Worm (Caenorhabditis elegans) whole organism, young adult: ENCODE results near the gene F38A5.22.
A peak's percentile ranks its signal among the peaks of the same experiment; 100 is the strongest.

Source experiments
- B0019.2 ChIP-seq: fragments of 200-800 bp; sonication (Bioruptor generic); conservative IDR thresholded peaks from 2 replicates; pipeline ENCODE4 v1.3.6; 2022; ENCODE audit warnings: missing genetic modification reagents, missing genetic modification characterization, missing compliant biosample characterization
- B0261.1 ChIP-seq: sonication (generic microtip); optimal IDR thresholded peaks from 2 replicates; lab custom pipeline; 2016; ENCODE audit warnings: mild to moderate bottlenecking, missing genetic modification characterization, moderate library complexity, missing compliant biosample characterization
- C06A6.2 ChIP-seq: fragments of 200-800 bp; sonication (Bioruptor generic); conservative IDR thresholded peaks from 2 replicates; pipeline ENCODE4 v1.3.6; 2022; ENCODE audit warnings: missing genetic modification characterization, missing compliant biosample characterization
- F22D6.2 ChIP-seq: sonication (generic microtip); optimal IDR thresholded peaks from 2 replicates; lab custom pipeline; 2016; ENCODE audit warnings: mild to moderate bottlenecking, missing genetic modification characterization, missing compliant biosample characterization
- F23B12.7 ChIP-seq: sonication (generic microtip); optimal IDR thresholded peaks from 2 replicates; lab custom pipeline; 2017; ENCODE audit warnings: missing genetic modification characterization, mild to moderate bottlenecking, missing compliant biosample characterization, antibody characterized with exemption, moderate library complexity; ENCODE audit not compliant: insufficient read depth
- F37B4.10 ChIP-seq: fragments of 200-800 bp; sonication (Bioruptor generic); IDR thresholded peaks from 2 replicates; pipeline ENCODE4 v1.3.6; 2022; ENCODE audit warnings: missing genetic modification characterization, missing compliant biosample characterization
- F49E8.2 ChIP-seq: sonication (generic microtip); optimal IDR thresholded peaks from 3 replicates; lab custom pipeline; 2017; ENCODE audit warnings: missing genetic modification characterization, mild to moderate bottlenecking, missing compliant biosample characterization, antibody characterized with exemption, moderate library complexity; ENCODE audit not compliant: insufficient read depth
- F55B11.4 ChIP-seq: sonication (generic microtip); optimal IDR thresholded peaks from 2 replicates; lab custom pipeline; 2016; ENCODE audit warnings: missing compliant biosample characterization, missing genetic modification characterization, borderline replicate concordance; ENCODE audit not compliant: insufficient read depth
- F57C9.4 ChIP-seq: sonication (generic microtip); optimal IDR thresholded peaks from 2 replicates; lab custom pipeline; 2017; ENCODE audit warnings: mild to moderate bottlenecking, missing genetic modification characterization, missing compliant biosample characterization
- T26A5.8 ChIP-seq: sonication (generic microtip); optimal IDR thresholded peaks from 2 replicates; lab custom pipeline; 2016; ENCODE audit warnings: missing genetic modification characterization, missing compliant biosample characterization
- Y53F4B.3 ChIP-seq: fragments of 200-800 bp; sonication (Bioruptor generic); IDR thresholded peaks from 2 replicates; pipeline ENCODE4 v1.3.6; 2022; ENCODE audit warnings: missing genetic modification reagents, missing genetic modification characterization, missing compliant biosample characterization
- Y53G8AR.9 ChIP-seq: fragments of 200-800 bp; sonication (Bioruptor generic); conservative IDR thresholded peaks from 2 replicates; pipeline ENCODE4 v1.3.6; 2022; ENCODE audit warnings: missing genetic modification reagents, missing genetic modification characterization, missing compliant biosample characterization
- akir-1 ChIP-seq: fragments of 200-800 bp; sonication (Bioruptor generic); optimal IDR thresholded peaks from 2 replicates; lab custom pipeline; 2018; ENCODE audit warnings: mild to moderate bottlenecking, missing genetic modification characterization, moderate library complexity, missing compliant biosample characterization
- ama-1 ChIP-seq, 3 experiments: fragments of 150-350 bp in 1 of 3; sonication (generic microtip) in 2 of 3; optimal IDR thresholded peaks; 2 replicates each; lab custom pipeline; 2014 to 2018; ENCODE audit warnings: missing biosample characterization in 2 of 3, missing genetic modification characterization in 2 of 3, missing genetic modification reagents in 2 of 3
- atf-7 ChIP-seq: sonication (generic microtip); optimal IDR thresholded peaks from 2 replicates; lab custom pipeline; 2017; ENCODE audit warnings: mild to moderate bottlenecking, missing genetic modification characterization, missing compliant biosample characterization
- attf-3 ChIP-seq: fragments of 200-800 bp; sonication (Bioruptor generic); conservative IDR thresholded peaks from 2 replicates; pipeline ENCODE4 v1.3.6; 2022; ENCODE audit warnings: missing genetic modification reagents, missing genetic modification characterization, missing compliant biosample characterization
- ceh-27 ChIP-seq: fragments of 200-800 bp; sonication (Bioruptor generic); optimal IDR thresholded peaks from 2 replicates; lab custom pipeline; 2018; ENCODE audit warnings: mild to moderate bottlenecking, missing genetic modification characterization, moderate library complexity, missing compliant biosample characterization
- ceh-58 ChIP-seq: fragments of 200-800 bp; sonication (Bioruptor generic); IDR thresholded peaks from 2 replicates; pipeline ENCODE4 v1.3.6; 2022; ENCODE audit warnings: missing genetic modification characterization, missing compliant biosample characterization
- chd-7 ChIP-seq: sonication (generic microtip); optimal IDR thresholded peaks from 2 replicates; lab custom pipeline; 2016; ENCODE audit warnings: mild to moderate bottlenecking, missing genetic modification characterization, moderate library complexity, missing compliant biosample characterization
- efl-1 ChIP-seq: fragments of 150-350 bp; optimal IDR thresholded peaks from 2 replicates; lab custom pipeline; 2014; ENCODE audit warnings: missing biosample characterization, missing genetic modification reagents, missing genetic modification characterization
- ets-4 ChIP-seq: fragments of 200-800 bp; sonication (Bioruptor generic); optimal IDR thresholded peaks from 2 replicates; lab custom pipeline; 2018; ENCODE audit warnings: mild to moderate bottlenecking, missing genetic modification characterization, missing compliant biosample characterization
- him-1 ChIP-seq: sonication (generic microtip); optimal IDR thresholded peaks from 2 replicates; lab custom pipeline; 2016; ENCODE audit warnings: missing genotype, missing genetic modification reagents, missing genetic modification characterization, missing compliant biosample characterization
- hlh-12 ChIP-seq: sonication (generic microtip); optimal IDR thresholded peaks from 2 replicates; lab custom pipeline; 2016; ENCODE audit warnings: missing genetic modification characterization, missing compliant biosample characterization
- hmg-20 ChIP-seq: fragments of 200-800 bp; sonication (Bioruptor generic); IDR thresholded peaks from 2 replicates; pipeline ENCODE4 v1.3.6; 2022; ENCODE audit warnings: missing genetic modification reagents, missing genetic modification characterization, missing compliant biosample characterization
- let-607 ChIP-seq, 2 experiments: fragments of 200-800 bp in 1 of 2; sonication (Bioruptor generic) in 1 of 2; sonication (generic microtip) in 1 of 2; optimal IDR thresholded peaks; 2 replicates each; lab custom pipeline; 2016 to 2018; ENCODE audit warnings: mild to moderate bottlenecking in 2 of 2, missing compliant biosample characterization in 2 of 2, missing genetic modification characterization in 2 of 2, moderate library complexity in 2 of 2, missing genotype in 1 of 2
- lin-26 ChIP-seq: fragments of 200-800 bp; sonication (Bioruptor generic); IDR thresholded peaks from 2 replicates; pipeline ENCODE4 v1.3.6; 2022; ENCODE audit warnings: missing genetic modification reagents, missing genetic modification characterization, missing compliant biosample characterization
- lin-35 ChIP-seq, 3 experiments: fragments of 150-350 bp in 2 of 3; sonication (generic microtip) in 1 of 3; optimal IDR thresholded peaks; 2 replicates each; lab custom pipeline; 2014 to 2018; ENCODE audit warnings: missing biosample characterization in 3 of 3, missing genetic modification characterization in 3 of 3, missing genetic modification reagents in 3 of 3
- lin-40 ChIP-seq: sonication (generic microtip); optimal IDR thresholded peaks from 2 replicates; lab custom pipeline; 2016; ENCODE audit warnings: missing genetic modification characterization, mild to moderate bottlenecking, missing compliant biosample characterization, missing genotype, missing genetic modification reagents
- lsy-27 ChIP-seq: sonication (generic microtip); optimal IDR thresholded peaks from 2 replicates; lab custom pipeline; 2017; ENCODE audit warnings: missing genetic modification characterization, mild to moderate bottlenecking, missing compliant biosample characterization, antibody characterized with exemption, missing genotype, borderline replicate concordance; ENCODE audit not compliant: insufficient read depth
- madf-10 ChIP-seq: sonication (generic microtip); optimal IDR thresholded peaks from 2 replicates; lab custom pipeline; 2016; ENCODE audit warnings: mild to moderate bottlenecking, missing genetic modification characterization, missing compliant biosample characterization
- madf-3 ChIP-seq: fragments of 200-800 bp; sonication (Bioruptor generic); IDR thresholded peaks from 2 replicates; pipeline ENCODE4 v1.3.6; 2022; ENCODE audit warnings: missing genetic modification reagents, missing genetic modification characterization, missing compliant biosample characterization
- madf-6 ChIP-seq: fragments of 200-800 bp; sonication (Bioruptor generic); IDR thresholded peaks from 2 replicates; pipeline ENCODE4 v1.3.6; 2022; ENCODE audit warnings: missing genetic modification reagents, missing genetic modification characterization, missing compliant biosample characterization
- madf-8 ChIP-seq: fragments of 200-800 bp; sonication (Bioruptor generic); conservative IDR thresholded peaks from 2 replicates; pipeline ENCODE4 v1.3.6; 2022; ENCODE audit warnings: missing genetic modification reagents, missing genetic modification characterization, missing compliant biosample characterization
- mcd-1 ChIP-seq: fragments of 200-800 bp; sonication (Bioruptor generic); IDR thresholded peaks from 2 replicates; pipeline ENCODE4 v1.3.6; 2022; ENCODE audit warnings: missing genetic modification reagents, missing genetic modification characterization, missing compliant biosample characterization
- mxl-1 ChIP-seq: sonication (generic microtip); optimal IDR thresholded peaks from 2 replicates; lab custom pipeline; 2016; ENCODE audit warnings: missing genetic modification characterization, missing compliant biosample characterization
- nfya-1 ChIP-seq: sonication (generic microtip); optimal IDR thresholded peaks from 2 replicates; lab custom pipeline; 2017; ENCODE audit warnings: antibody characterized with exemption, missing compliant biosample characterization, missing genetic modification characterization, borderline replicate concordance; ENCODE audit not compliant: insufficient read depth
- nfyb-1 ChIP-seq: fragments of 200-800 bp; sonication (Bioruptor generic); IDR thresholded peaks from 2 replicates; pipeline ENCODE4 v1.3.6; 2022; ENCODE audit warnings: missing genetic modification reagents, missing genetic modification characterization, missing compliant biosample characterization
- nhr-80 ChIP-seq: sonication (generic microtip); optimal IDR thresholded peaks from 2 replicates; lab custom pipeline; 2016; ENCODE audit warnings: missing genetic modification characterization, missing compliant biosample characterization
- rpc-1 ChIP-seq, 2 experiments: fragments of 150-350 bp in 1 of 2; sonication (generic microtip) in 1 of 2; optimal IDR thresholded peaks; 2 replicates each; lab custom pipeline; 2014 to 2018; ENCODE audit warnings: missing biosample characterization in 1 of 2, missing genetic modification characterization in 1 of 2, missing genetic modification reagents in 1 of 2, missing genotype in 1 of 2
- sdz-38 ChIP-seq: sonication (generic microtip); optimal IDR thresholded peaks from 2 replicates; lab custom pipeline; 2016; ENCODE audit warnings: missing genotype, missing genetic modification characterization, missing compliant biosample characterization
- snpc-1.1 ChIP-seq: sonication (generic microtip); optimal IDR thresholded peaks from 2 replicates; lab custom pipeline; 2017; ENCODE audit warnings: missing genetic modification characterization, mild to moderate bottlenecking, missing compliant biosample characterization, antibody characterized with exemption, moderate library complexity, missing genotype, missing genetic modification reagents; ENCODE audit not compliant: insufficient read depth
- snpc-1.3 ChIP-seq: sonication (generic microtip); optimal IDR thresholded peaks from 2 replicates; lab custom pipeline; 2017; ENCODE audit warnings: missing genetic modification characterization, mild to moderate bottlenecking, missing compliant biosample characterization, antibody characterized with exemption, moderate library complexity, missing genotype, missing genetic modification reagents; ENCODE audit not compliant: insufficient read depth
- sptf-2 ChIP-seq: fragments of 200-800 bp; sonication (Bioruptor generic); optimal IDR thresholded peaks from 2 replicates; lab custom pipeline; 2018; ENCODE audit warnings: mild to moderate bottlenecking, missing genetic modification characterization, missing compliant biosample characterization
- tlf-1 ChIP-seq: fragments of 200-800 bp; sonication (Bioruptor generic); optimal IDR thresholded peaks from 2 replicates; lab custom pipeline; 2018; ENCODE audit warnings: mild to moderate bottlenecking, missing genetic modification characterization, missing compliant biosample characterization
- unc-130 ChIP-seq: sonication (generic microtip); optimal IDR thresholded peaks from 2 replicates; lab custom pipeline; 2016; ENCODE audit warnings: missing genetic modification reagents, missing genetic modification characterization, missing compliant biosample characterization
- ztf-22 ChIP-seq: fragments of 200-800 bp; sonication (Bioruptor generic); optimal IDR thresholded peaks from 2 replicates; lab custom pipeline; 2018; ENCODE audit warnings: mild to moderate bottlenecking, missing genetic modification characterization, moderate library complexity, missing compliant biosample characterization
- ztf-26 ChIP-seq: sonication (generic microtip); optimal IDR thresholded peaks from 2 replicates; lab custom pipeline; 2017; ENCODE audit warnings: missing genetic modification characterization, missing compliant biosample characterization

Gene F38A5.22

ce11 chrIV:6585397-6585921, 10.3 kb downstream of the F38A5.22 start, which contains the start of the genes F38A5.2 and dnj-11 (continued):
- TF ChIP-seq F23B12.7 = peak; percentile 90
- no peak for TF ChIP-seq nfyb-1
- TF ChIP-seq lsy-27 (tag; lab: Kevin White, UChicago) = no peak
- TF ChIP-seq F57C9.4 (tag; lab: Kevin White, UChicago) = no peak
- no peak for TF ChIP-seq snpc-1.1
- no peak for TF ChIP-seq ztf-22 (GFP tag; lab: Kevin White, UChicago)
- no peak for TF ChIP-seq ztf-26 (tag; lab: Kevin White, UChicago)
- TF ChIP-seq B0261.1 (tag; lab: Kevin White, UChicago) = no peak
- no peak for TF ChIP-seq madf-3 (GFP tag; lab: Robert Waterston, UW)
- TF ChIP-seq madf-10 = no peak
- TF ChIP-seq F22D6.2 (tag; lab: Kevin White, UChicago) = no peak
- no peak for TF ChIP-seq sptf-2
- TF ChIP-seq let-607 (tag; optimal IDR thresholded peaks at IDR 0.05; lab: Kevin White, UChicago) = no peak
- TF ChIP-seq tlf-1 (GFP tag; lab: Kevin White, UChicago) = peak; percentile 14
- TF ChIP-seq F55B11.4 = no peak
- TF ChIP-seq F49E8.2 (tag; lab: Kevin White, UChicago) = peak; percentile 49
- peak; percentile 96 for TF ChIP-seq mcd-1
- TF ChIP-seq unc-130 (GFP tag; lab: Kevin White, UChicago) = no peak
- TF ChIP-seq rpc-1 (optimal IDR thresholded peaks at IDR 0.05; lab: Kevin White, UChicago) = peak; percentile 3
- TF ChIP-seq rpc-1 (tag; optimal IDR thresholded peaks at IDR 0.05; lab: Kevin White, UChicago) = no peak
- no peak for TF ChIP-seq nfya-1
- no peak for TF ChIP-seq Y53F4B.3 (GFP tag; lab: Robert Waterston, UW)
- TF ChIP-seq Y53G8AR.9 = no peak
- TF ChIP-seq hmg-20 = no peak
- TF ChIP-seq akir-1 = no peak
- TF ChIP-seq mxl-1 (tag; lab: Kevin White, UChicago) = no peak
- no peak for TF ChIP-seq B0019.2 (GFP tag; lab: Robert Waterston, UW)
- TF ChIP-seq chd-7 (tag; lab: Kevin White, UChicago) = no peak
- no peak for TF ChIP-seq C06A6.2 (GFP tag; lab: Robert Waterston, UW)
- TF ChIP-seq madf-8 (GFP tag; lab: Robert Waterston, UW) = no peak
- TF ChIP-seq T26A5.8 (tag; lab: Kevin White, UChicago) = no peak
- peak in 1 of 3 experiments; percentile 43 for TF ChIP-seq lin-35 (GFP tag; optimal IDR thresholded peaks at IDR 0.05; lab: Kevin White, UChicago)
- no peak for TF ChIP-seq hlh-12 (tag; lab: Kevin White, UChicago)
- TF ChIP-seq ceh-27 (GFP tag; lab: Kevin White, UChicago) = peak; percentile 73
- TF ChIP-seq ets-4 = no peak
- TF ChIP-seq attf-3 (GFP tag; lab: Robert Waterston, UW) = no peak
- no peak for TF ChIP-seq ama-1 (optimal IDR thresholded peaks at IDR 0.05; lab: Kevin White, UChicago)
- TF ChIP-seq ama-1 (GFP tag; optimal IDR thresholded peaks at IDR 0.05; lab: Kevin White, UChicago) = no peak
- TF ChIP-seq atf-7 (tag; lab: Kevin White, UChicago) = no peak
- TF ChIP-seq F37B4.10 (GFP tag; lab: Robert Waterston, UW) = no peak
- TF ChIP-seq ceh-58 (GFP tag; lab: Robert Waterston, UW) = no peak
- TF ChIP-seq him-1 (tag; lab: Kevin White, UChicago) = no peak
- TF ChIP-seq lin-26 = no peak
- peak; percentile 40 for TF ChIP-seq nhr-80 (tag; lab: Kevin White, UChicago)
- TF ChIP-seq efl-1 (GFP tag; lab: Kevin White, UChicago) = peak; percentile 61
- TF ChIP-seq madf-6 = 0 out of 2 replicates have a peak, but pooled peaks have one; percentile 30
- peak; percentile 42 for TF ChIP-seq snpc-1.3 (tag; lab: Kevin White, UChicago)
- TF ChIP-seq lin-40 (tag; lab: Kevin White, UChicago) = peak; percentile 59
- no peak for TF ChIP-seq sdz-38 (tag; lab: Kevin White, UChicago)
